Fruit fly (Drosophila melanogaster): ENCODE results near the gene CG17636.

Gene CG17636

DNA sequence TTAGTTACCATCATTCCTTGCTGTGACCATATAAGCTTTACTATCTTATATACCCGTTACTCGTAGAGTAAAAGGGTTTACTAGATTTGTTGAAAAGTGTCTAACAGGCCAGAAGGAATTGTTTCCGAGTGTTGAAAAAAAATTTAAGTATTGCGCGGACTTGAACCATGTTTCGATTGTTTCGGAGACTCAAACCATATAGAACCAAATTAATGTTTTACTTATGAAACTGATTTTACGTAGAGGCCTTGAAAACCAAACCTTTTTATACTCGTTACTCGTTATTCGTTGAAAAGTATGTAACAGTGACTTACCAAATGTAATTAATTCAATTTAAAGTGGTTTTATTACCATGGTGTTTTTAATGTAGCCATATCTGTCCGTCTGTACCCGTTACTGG lies 2.7 kb downstream of the CG17636 start (continued):
- TF ChIP-seq CG6765 (GFP tag; optimal IDR thresholded peaks at IDR 0.05) (no peak), CG13287 (GFP tag; IDR thresholded peaks at IDR 0.05; ENCODE audit: partially characterized antibody) (peak; percentile 43; the same call in 1 of the 2 replicates), stwl (tag; optimal IDR thresholded peaks at IDR 0.05) (peak; percentile 33), mam (GFP tag; optimal IDR thresholded peaks at IDR 0.05) (no peak), CG13296 (GFP tag; optimal IDR thresholded peaks at IDR 0.05) (no peak), amos (GFP tag; IDR thresholded peaks at IDR 0.05; ENCODE audit: partially characterized antibody) (peak; percentile 41; the same call in 1 of the 2 replicates), CG6854 (GFP tag; optimal IDR thresholded peaks at IDR 0.05) (no peak), Elba2 (GFP tag; optimal IDR thresholded peaks at IDR 0.05) (no peak), ara (GFP tag; IDR thresholded peaks at IDR 0.05) (no peak), Hand (GFP tag; optimal IDR thresholded peaks at IDR 0.05) (no peak), grn (GFP tag; optimal IDR thresholded peaks at IDR 0.05) (no peak), CG14050 (GFP tag; IDR thresholded peaks at IDR 0.05) (no peak), ttk (GFP tag; IDR thresholded peaks at IDR 0.05) (no peak), pita (GFP tag; optimal IDR thresholded peaks at IDR 0.05) (peak; percentile 75), ftz-f1 (GFP tag; optimal IDR thresholded peaks at IDR 0.05) (peak; percentile 61), CG10431 (GFP tag; optimal IDR thresholded peaks at IDR 0.05) (no peak), Bgb (GFP tag; IDR thresholded peaks at IDR 0.05; ENCODE audit: partially characterized antibody) (peak; percentile 45; the same call in 1 of the 2 replicates), CG1603 (tag; optimal IDR thresholded peaks at IDR 0.05) (peak; percentile 10), gsb-n (tag; optimal IDR thresholded peaks at IDR 0.05) (no peak), CTCF (GFP tag; optimal IDR thresholded peaks at IDR 0.05) (peak; percentile 67), CG9876 (GFP tag; optimal IDR thresholded peaks at IDR 0.05) (no peak), sens (GFP tag) (peak; percentile 14), BEAF-32 (GFP tag; optimal IDR thresholded peaks at IDR 0.05) (peak; percentile 39), HmgZ (tag; optimal IDR thresholded peaks at IDR 0.05) (peak; percentile 16), toy (GFP tag; IDR thresholded peaks at IDR 0.05) (no peak), ro (GFP tag; IDR thresholded peaks at IDR 0.05) (no peak), crc (GFP tag; optimal IDR thresholded peaks at IDR 0.05) (no peak), CG16815 (GFP tag; optimal IDR thresholded peaks at IDR 0.05) (no peak), HHEX (GFP tag; optimal IDR thresholded peaks at IDR 0.05) (no peak), CG2120 (GFP tag; optimal IDR thresholded peaks at IDR 0.05) (no peak), CG3838 (GFP tag; optimal IDR thresholded peaks at IDR 0.05) (no peak), Dek (tag; optimal IDR thresholded peaks at IDR 0.05) (no peak), Meics (GFP tag; optimal IDR thresholded peaks at IDR 0.05) (no peak), CG34224 (GFP tag; IDR thresholded peaks at IDR 0.05; ENCODE audit: partially characterized antibody) (no peak), Dfd (GFP tag; optimal IDR thresholded peaks at IDR 0.05) (no peak), CG15514 (GFP tag; optimal IDR thresholded peaks at IDR 0.05) (peak; percentile 34), Scr (GFP tag; IDR thresholded peaks at IDR 0.05; ENCODE audit: partially characterized antibody) (no peak), CG4730 (GFP tag; IDR thresholded peaks at IDR 0.05) (no peak), CG3995 (GFP tag; optimal IDR thresholded peaks at IDR 0.05) (peak; percentile 80), HmgD (GFP tag; optimal IDR thresholded peaks at IDR 0.05) (no peak), Lhr (GFP tag; optimal IDR thresholded peaks at IDR 0.05) (peak; percentile 45), Myb (GFP tag; optimal IDR thresholded peaks at IDR 0.05) (peak; percentile 55), CG7786 (GFP tag; optimal IDR thresholded peaks at IDR 0.05) (no peak), Tbp (GFP tag; optimal IDR thresholded peaks at IDR 0.05) (no peak), tup (GFP tag; optimal IDR thresholded peaks at IDR 0.05) (no peak), abd-A (tag; optimal IDR thresholded peaks at IDR 0.05) (no peak)

Data from whole organism, embryonic.